Fruit fly (Drosophila melanogaster): ENCODE results near the gene CG2931.

DNA sequence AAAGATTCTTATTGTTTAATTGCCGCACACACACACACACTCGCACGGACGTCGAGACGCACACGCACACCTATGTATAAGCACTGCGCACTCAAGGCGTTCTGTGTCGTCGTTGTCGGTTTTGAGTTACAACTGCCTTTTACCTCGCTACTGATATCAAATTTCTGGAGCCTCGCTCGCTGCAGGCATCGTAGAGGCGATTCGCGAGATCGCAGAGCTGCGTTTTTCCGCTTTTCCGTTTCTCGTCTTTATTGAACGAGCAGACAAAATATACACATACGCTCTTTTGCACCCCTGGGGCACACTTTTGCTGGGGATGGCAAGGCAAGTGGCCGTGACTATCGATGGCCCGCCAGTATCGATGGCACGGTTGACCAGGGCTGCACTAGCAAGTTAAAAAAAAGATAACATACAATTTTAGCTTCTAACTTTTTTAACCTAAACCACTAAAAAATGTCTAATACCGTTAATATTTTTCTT lies 20.9 kb downstream of the CG2931 start, which contains the start of gene CG2519:
- TF ChIP-seq CG8301 (tag; optimal IDR thresholded peaks at IDR 0.05) (no peak), fd96Ca (GFP tag; IDR thresholded peaks at IDR 0.05) (no peak; the same call in 1 of the 3 replicates), CG14655 (GFP tag; optimal IDR thresholded peaks at IDR 0.05) (no peak), EcR (GFP tag; optimal IDR thresholded peaks at IDR 0.05) (no peak), CG8159 (tag; optimal IDR thresholded peaks at IDR 0.05) (no peak), CG9948 (tag; optimal IDR thresholded peaks at IDR 0.05) (no peak), CG34367 (tag; optimal IDR thresholded peaks at IDR 0.05) (no peak), Ets98B (GFP tag; IDR thresholded peaks at IDR 0.05) (no peak)
